Worm (Caenorhabditis elegans): ENCODE measurements around the gene iffb-1.

DNA sequence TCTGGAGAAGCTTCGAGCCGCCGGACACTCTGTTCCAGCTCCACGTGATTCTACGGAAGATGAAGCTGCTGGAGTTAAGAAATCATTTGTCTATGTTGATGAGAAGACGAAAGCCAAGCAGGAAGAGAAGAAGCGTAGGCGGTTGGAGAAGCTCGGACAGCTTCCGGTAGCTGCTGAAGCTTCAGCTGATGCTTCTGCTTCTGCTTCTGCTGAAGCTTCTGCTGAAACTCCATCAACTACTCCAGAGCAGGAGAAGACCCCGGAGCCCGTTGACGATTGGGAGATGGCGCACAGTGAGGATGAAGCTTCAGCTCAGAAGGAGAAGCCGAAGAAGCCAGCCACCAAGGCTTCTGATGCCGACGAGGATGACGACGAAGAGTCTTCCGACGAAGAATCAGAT is 2.2 kb downstream of the iffb-1 start:
- TF ChIP-seq flt-1 (GFP tag; IDR thresholded peaks at IDR 0.05) (no peak), ztf-29 (GFP tag; IDR thresholded peaks at IDR 0.05) (no peak), med-1 (GFP tag; optimal IDR thresholded peaks at IDR 0.05; ENCODE audit: insufficient read depth) (no peak), ztf-23 (GFP tag; IDR thresholded peaks at IDR 0.05) (no peak), tab-1 (GFP tag; IDR thresholded peaks at IDR 0.05) (no peak), klf-2 (GFP tag; conservative IDR thresholded peaks at IDR 0.05) (no peak), ref-1 (GFP tag; conservative IDR thresholded peaks at IDR 0.05) (no peak)
